Fruit fly (Drosophila melanogaster) whole organism, embryonic: Measurements from ENCODE around the gene CG31872.

Source experiments
- Ada2b ChIP-seq: fragments of 200-800 bp; sonication (Bioruptor generic); IDR thresholded peaks from 2 replicates; pipeline ENCODE4 v1.3.6; 2022; ENCODE audit warnings: missing biosample characterization, missing genetic modification characterization
- Asciz ChIP-seq: fragments of 200-800 bp; sonication (Bioruptor generic); optimal IDR thresholded peaks from 2 replicates; lab custom pipeline; 2017; ENCODE audit warnings: missing biosample characterization, mild to moderate bottlenecking, missing genetic modification characterization, missing genetic modification reagents
- Atf-2 ChIP-seq: fragments of 200-800 bp; sonication (Bioruptor generic); optimal IDR thresholded peaks from 2 replicates; lab custom pipeline; 2016; ENCODE audit warnings: missing biosample characterization, missing genetic modification characterization
- Awh ChIP-seq: fragments of 200-800 bp; sonication (Bioruptor generic); IDR thresholded peaks from 2 replicates; pipeline ENCODE4, ENCODE4 v1.3.6; 2022; ENCODE audit warnings: missing biosample characterization, missing genetic modification characterization
- BEAF-32 ChIP-seq: fragments of 200-800 bp; sonication (Bioruptor generic); optimal IDR thresholded peaks from 3 replicates; lab custom pipeline; 2017; ENCODE audit warnings: missing biosample characterization, missing genetic modification characterization, mild to moderate bottlenecking, moderate library complexity, missing genetic modification reagents
- CG10959 ChIP-seq: fragments of 200-800 bp; sonication (Bioruptor generic); IDR thresholded peaks from 2 replicates; pipeline ENCODE4 v1.3.6; 2022; ENCODE audit warnings: missing biosample characterization, missing genetic modification characterization
- CG10979 ChIP-seq: fragments of 200-800 bp; sonication (Bioruptor generic); optimal IDR thresholded peaks from 2 replicates; lab custom pipeline; 2018; ENCODE audit warnings: missing biosample characterization, mild to moderate bottlenecking, missing genetic modification characterization, moderate library complexity
- CG11695 ChIP-seq: fragments of 200-800 bp; sonication (Bioruptor generic); IDR thresholded peaks from 3 replicates; pipeline ENCODE4 v1.3.6; 2022; ENCODE audit warnings: missing biosample characterization, missing genetic modification characterization
- CG12391 ChIP-seq: fragments of 200-800 bp; sonication (Bioruptor generic); optimal IDR thresholded peaks from 3 replicates; lab custom pipeline; 2018; ENCODE audit warnings: missing biosample characterization, mild to moderate bottlenecking, missing genetic modification characterization, moderate library complexity
- CG14441 ChIP-seq: fragments of 200-800 bp; sonication (Bioruptor generic); IDR thresholded peaks from 2 replicates; pipeline ENCODE4 v1.3.6; 2022; ENCODE audit warnings: missing biosample characterization, missing genetic modification characterization
- CG14667 ChIP-seq: fragments of 200-800 bp; sonication (Bioruptor generic); IDR thresholded peaks from 2 replicates; pipeline ENCODE4 v1.3.6; 2022; ENCODE audit warnings: missing biosample characterization, missing genetic modification characterization
- CG15514 ChIP-seq: fragments of 200-800 bp; sonication (Bioruptor generic); optimal IDR thresholded peaks from 3 replicates; lab custom pipeline; 2017; ENCODE audit warnings: missing biosample characterization, missing genetic modification characterization, mild to moderate bottlenecking, moderate library complexity, missing genetic modification reagents
- CG1647 ChIP-seq: fragments of 200-800 bp; sonication (Bioruptor generic); optimal IDR thresholded peaks from 3 replicates; lab custom pipeline; 2016; ENCODE audit warnings: missing biosample characterization, missing genetic modification characterization
- CG16779 ChIP-seq: fragments of 200-800 bp; sonication (Bioruptor generic); IDR thresholded peaks from 2 replicates; pipeline ENCODE4 v1.3.6; 2022; ENCODE audit warnings: missing biosample characterization, missing genetic modification characterization
- CG16815 ChIP-seq: fragments of 200-800 bp; sonication (Bioruptor generic); optimal IDR thresholded peaks from 3 replicates; lab custom pipeline; 2017; ENCODE audit warnings: missing biosample characterization, mild to moderate bottlenecking, missing genetic modification characterization
- CG18599 ChIP-seq: fragments of 200-800 bp; sonication (Bioruptor generic); optimal IDR thresholded peaks from 3 replicates; lab custom pipeline; 2017; ENCODE audit warnings: missing biosample characterization, missing genetic modification characterization, mild to moderate bottlenecking, moderate library complexity, missing genetic modification reagents
- CG2116 ChIP-seq: fragments of 200-800 bp; sonication (Bioruptor generic); optimal IDR thresholded peaks from 3 replicates; lab custom pipeline; 2018; ENCODE audit warnings: missing biosample characterization, mild to moderate bottlenecking, missing genetic modification characterization
- CG2678 ChIP-seq: fragments of 200-800 bp; sonication (Bioruptor generic); optimal IDR thresholded peaks from 3 replicates; lab custom pipeline; 2019; ENCODE audit warnings: missing biosample characterization, mild to moderate bottlenecking, missing genetic modification characterization, moderate library complexity
- CG34422 ChIP-seq: fragments of 200-800 bp; sonication (Bioruptor generic); IDR thresholded peaks from 3 replicates; pipeline ENCODE4 v1.3.6; 2022; ENCODE audit warnings: missing biosample characterization, missing genetic modification characterization
- CG43689 ChIP-seq: fragments of 200-800 bp; sonication (Bioruptor generic); IDR thresholded peaks from 2 replicates; pipeline ENCODE4 v1.3.6; 2022; ENCODE audit warnings: missing biosample characterization, missing genetic modification characterization
- CG7372 ChIP-seq: fragments of 200-800 bp; sonication (Bioruptor generic); IDR thresholded peaks from 2 replicates; pipeline ENCODE4 v1.3.6; 2022; ENCODE audit warnings: missing biosample characterization, missing genetic modification characterization
- Chrac-16 ChIP-seq: fragments of 200-800 bp; sonication (Bioruptor generic); optimal IDR thresholded peaks from 3 replicates; lab custom pipeline; 2016; ENCODE audit warnings: missing biosample characterization, missing genetic modification characterization
- E2f2 ChIP-seq: fragments of 200-800 bp; sonication (Bioruptor generic); IDR thresholded peaks from 2 replicates; pipeline ENCODE4 v1.3.6; 2022; ENCODE audit warnings: missing biosample characterization, missing genetic modification characterization
- Med ChIP-seq: fragments of 200-800 bp; sonication (Bioruptor generic); peaks from one replicate; lab custom pipeline; 2016; ENCODE audit warnings: missing biosample characterization, missing genetic modification characterization, mild to moderate bottlenecking, inconsistent platforms, moderate library complexity
- Nf-YB ChIP-seq: fragments of 200-800 bp; sonication (Bioruptor generic); optimal IDR thresholded peaks from 3 replicates; lab custom pipeline; 2019; ENCODE audit warnings: missing biosample characterization, mild to moderate bottlenecking, missing genetic modification characterization, moderate library complexity
- Rx ChIP-seq: fragments of 200-800 bp; sonication (Bioruptor generic); IDR thresholded peaks from 2 replicates; pipeline ENCODE4 v1.3.6; 2022; ENCODE audit warnings: missing biosample characterization, missing genetic modification characterization
- Taf1 ChIP-seq: fragments of 200-800 bp; sonication (Bioruptor generic); IDR thresholded peaks from 2 replicates; pipeline ENCODE4 v1.3.6; 2022; ENCODE audit warnings: missing biosample characterization, missing genetic modification characterization
- ato ChIP-seq: fragments of 200-800 bp; sonication (Bioruptor generic); IDR thresholded peaks from 2 replicates; pipeline ENCODE4 v1.3.6; 2022; ENCODE audit warnings: missing biosample characterization, missing genetic modification characterization; ENCODE audit not compliant: partially characterized antibody
- bbx ChIP-seq: fragments of 200-800 bp; sonication (Bioruptor generic); IDR thresholded peaks from 2 replicates; pipeline ENCODE4 v1.3.6; 2022; ENCODE audit warnings: missing biosample characterization, missing genetic modification characterization; ENCODE audit not compliant: partially characterized antibody
- bowl ChIP-seq: fragments of 200-800 bp; sonication (Bioruptor generic); IDR thresholded peaks from 2 replicates; pipeline ENCODE4 v1.3.6; 2022; ENCODE audit warnings: missing biosample characterization, missing genetic modification characterization
- btn ChIP-seq: fragments of 200-800 bp; sonication (Bioruptor generic); optimal IDR thresholded peaks from 2 replicates; lab custom pipeline; 2016; ENCODE audit warnings: missing biosample characterization, missing genetic modification characterization
- chif ChIP-seq, 2 experiments: fragments of 200-800 bp; sonication (Bioruptor generic); optimal IDR thresholded peaks; 3 replicates each; lab custom pipeline; 2016; ENCODE audit warnings: missing biosample characterization in 2 of 2, missing genetic modification characterization in 2 of 2
- ci ChIP-seq: fragments of 200-800 bp; sonication (Bioruptor generic); IDR thresholded peaks from 3 replicates; pipeline ENCODE4 v1.3.6; 2022; ENCODE audit warnings: missing biosample characterization, missing genetic modification characterization
- corto ChIP-seq: fragments of 200-800 bp; sonication (Bioruptor generic); optimal IDR thresholded peaks from 2 replicates; lab custom pipeline; 2016; ENCODE audit warnings: missing biosample characterization, mild to moderate bottlenecking, missing genetic modification characterization, moderate library complexity
- crol ChIP-seq: fragments of 200-800 bp; sonication (Bioruptor generic); IDR thresholded peaks from 2 replicates; pipeline ENCODE4 v1.3.6; 2022; ENCODE audit warnings: missing biosample characterization, missing genetic modification characterization
- dati ChIP-seq: fragments of 200-800 bp; sonication (Bioruptor generic); IDR thresholded peaks from 2 replicates; pipeline ENCODE4 v1.3.6; 2022; ENCODE audit warnings: missing biosample characterization, missing genetic modification characterization
- dm ChIP-seq: fragments of 200-800 bp; sonication (Bioruptor generic); optimal IDR thresholded peaks from 3 replicates; lab custom pipeline; 2016; ENCODE audit warnings: missing biosample characterization, missing genetic modification characterization
- fd102C ChIP-seq: fragments of 200-800 bp; sonication (Bioruptor generic); optimal IDR thresholded peaks from 2 replicates; lab custom pipeline; 2018; ENCODE audit warnings: missing biosample characterization, mild to moderate bottlenecking, missing genetic modification characterization, moderate library complexity
- fd3F ChIP-seq: fragments of 200-800 bp; sonication (Bioruptor generic); optimal IDR thresholded peaks from 2 replicates; lab custom pipeline; 2018; ENCODE audit warnings: missing biosample characterization, mild to moderate bottlenecking, missing genetic modification characterization, moderate library complexity
- fd64A ChIP-seq: fragments of 200-800 bp; sonication (Bioruptor generic); optimal IDR thresholded peaks from 3 replicates; lab custom pipeline; 2018; ENCODE audit warnings: missing biosample characterization, mild to moderate bottlenecking, missing genetic modification characterization
- gem ChIP-seq: fragments of 200-800 bp; sonication (Bioruptor generic); optimal IDR thresholded peaks from 2 replicates; lab custom pipeline; 2019; ENCODE audit warnings: missing biosample characterization, mild to moderate bottlenecking, missing genetic modification characterization, moderate library complexity
- odd ChIP-seq: fragments of 200-800 bp; sonication (Bioruptor generic); optimal IDR thresholded peaks from 2 replicates; lab custom pipeline; 2017; ENCODE audit warnings: missing biosample characterization, mild to moderate bottlenecking, missing genetic modification characterization
- pros ChIP-seq: fragments of 200-800 bp; sonication (Bioruptor generic); optimal IDR thresholded peaks from 3 replicates; lab custom pipeline; 2019; ENCODE audit warnings: missing biosample characterization, mild to moderate bottlenecking, missing genetic modification characterization, moderate library complexity
- sens ChIP-seq: fragments of 200-800 bp; sonication (Bioruptor generic); peaks from one replicate; lab custom pipeline; 2016; ENCODE audit warnings: missing biosample characterization, missing genetic modification characterization
- shn ChIP-seq: fragments of 200-800 bp; sonication (Bioruptor generic); optimal IDR thresholded peaks from 3 replicates; lab custom pipeline; 2016; ENCODE audit warnings: missing biosample characterization, missing genetic modification characterization
- sug ChIP-seq: fragments of 200-800 bp; optimal IDR thresholded peaks from 2 replicates; lab custom pipeline; 2019; ENCODE audit warnings: missing biosample characterization, mild to moderate bottlenecking, missing genetic modification characterization, moderate library complexity
- ttk ChIP-seq: fragments of 200-800 bp; sonication (Bioruptor generic); IDR thresholded peaks from 2 replicates; pipeline ENCODE4 v2.1.2; 2022; ENCODE audit warnings: missing biosample characterization, missing genetic modification characterization
- tup ChIP-seq: fragments of 200-800 bp; sonication (Bioruptor generic); optimal IDR thresholded peaks from 2 replicates; lab custom pipeline; 2016; ENCODE audit warnings: missing biosample characterization, mild to moderate bottlenecking, missing genetic modification characterization, moderate library complexity
- yki ChIP-seq: fragments of >200 bp; optimal IDR thresholded peaks from 3 replicates; lab custom pipeline; 2018

CG31872 gene

DNA sequence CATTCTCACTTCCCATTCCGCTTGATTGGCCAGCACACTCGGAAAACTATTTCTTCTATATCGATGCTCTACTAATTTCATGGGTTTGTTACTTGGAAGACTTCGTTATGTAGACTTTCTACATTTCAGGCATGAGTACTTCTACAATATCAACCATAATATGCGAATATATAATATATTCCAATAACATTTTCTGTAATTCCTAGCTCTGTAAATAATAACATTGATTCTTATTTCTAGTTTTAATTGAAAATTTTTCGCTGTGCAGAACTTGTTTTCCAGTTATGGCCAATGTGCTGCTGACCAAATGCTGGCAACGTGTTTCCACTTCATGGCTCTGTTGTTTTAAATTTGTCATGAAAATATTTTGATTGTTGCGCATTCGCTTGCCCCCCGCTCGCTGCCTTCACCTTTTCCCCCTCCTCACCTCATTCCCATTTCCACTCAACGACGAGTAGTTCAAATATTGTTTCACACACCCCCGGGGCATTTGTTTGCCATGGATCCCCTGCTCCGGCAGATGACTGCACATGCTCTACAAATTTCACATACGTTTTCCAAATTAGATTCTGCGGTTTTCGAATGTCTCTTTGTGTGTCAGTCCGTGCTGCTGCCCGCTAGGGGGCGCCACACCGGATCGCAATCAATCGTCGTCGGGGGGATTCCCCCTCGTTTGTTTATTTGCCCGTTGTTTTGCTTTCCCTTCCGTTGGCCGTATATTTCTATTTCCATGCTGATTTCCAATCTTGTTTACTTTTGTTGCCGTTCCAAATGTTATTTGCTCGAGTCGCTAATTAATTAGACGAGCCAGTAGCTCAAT lies 24.9 kb upstream of the CG31872 start (continued):
- peak; percentile 83 for TF ChIP-seq crol (GFP tag; lab: Robert Waterston, UW)

DNA sequence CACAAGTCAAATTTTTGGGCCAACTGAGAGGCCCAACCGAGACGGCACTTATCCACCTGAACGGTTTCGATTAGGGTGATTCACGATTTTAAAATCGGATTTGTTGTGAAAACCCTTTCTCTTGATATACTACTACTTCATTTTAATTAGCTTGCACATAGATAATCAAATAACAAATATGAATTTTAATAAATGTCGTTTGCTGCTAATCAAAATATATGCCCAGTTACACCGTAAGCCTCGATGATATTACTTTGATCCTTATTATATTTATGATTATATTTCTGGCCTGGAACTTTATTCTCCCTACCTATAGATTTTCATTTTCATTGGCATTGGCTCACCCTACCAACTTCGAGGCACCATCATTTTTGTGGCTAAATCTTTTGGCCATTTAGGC lies 23.8 kb upstream of the CG31872 start:
- no peak for TF ChIP-seq btn (GFP tag; lab: Kevin White, UChicago)
- no peak for TF ChIP-seq Nf-YB
- no peak for TF ChIP-seq odd (GFP tag; lab: Kevin White, UChicago)
- TF ChIP-seq Rx (GFP tag; lab: Robert Waterston, UW) = no peak
- TF ChIP-seq CG2678 (tag; lab: Kevin White, UChicago) = peak; percentile 35
- TF ChIP-seq CG14667 (GFP tag; lab: Robert Waterston, UW) = no peak
- TF ChIP-seq CG43689 = no peak
- TF ChIP-seq CG12391 (tag; lab: Kevin White, UChicago) = no peak
- no peak for TF ChIP-seq ttk
- no peak for TF ChIP-seq fd102C (GFP tag; lab: Kevin White, UChicago)
- TF ChIP-seq ci (GFP tag; lab: Robert Waterston, UW) = no peak
- TF ChIP-seq chif (GFP tag; optimal IDR thresholded peaks at IDR 0.05; lab: Kevin White, UChicago) = no peak
- no peak for TF ChIP-seq Awh (GFP tag; lab: Robert Waterston, UW)
- TF ChIP-seq tup (GFP tag; lab: Kevin White, UChicago) = no peak
- TF ChIP-seq CG34422 = no peak
- TF ChIP-seq ato = no peak
- peak; percentile 29; the same call in 1 of the 3 replicates for TF ChIP-seq CG11695 (GFP tag; lab: Robert Waterston, UW)
- TF ChIP-seq dm (GFP tag; lab: Kevin White, UChicago) = no peak
- TF ChIP-seq gem (tag; lab: Kevin White, UChicago) = peak; percentile 34
- no peak for TF ChIP-seq fd64A (GFP tag; lab: Kevin White, UChicago)
- no peak for TF ChIP-seq dati
- TF ChIP-seq sug (tag; lab: Kevin White, UChicago) = no peak
- no peak for TF ChIP-seq bbx
- TF ChIP-seq CG7372 (GFP tag; lab: Robert Waterston, UW) = no peak
- TF ChIP-seq Atf-2 = no peak
- no peak for TF ChIP-seq CG16815 (GFP tag; lab: Kevin White, UChicago)
- TF ChIP-seq CG1647 (GFP tag; lab: Kevin White, UChicago) = no peak
- TF ChIP-seq Asciz (GFP tag; lab: Kevin White, UChicago) = no peak
- no peak for TF ChIP-seq Chrac-16
- no peak for TF ChIP-seq CG15514 (GFP tag; lab: Kevin White, UChicago)
- TF ChIP-seq CG10979 (tag; lab: Kevin White, UChicago) = peak; percentile 3
- TF ChIP-seq E2f2 (GFP tag; lab: Robert Waterston, UW) = peak; percentile 8; the same call in 1 of the 2 replicates
- no peak for TF ChIP-seq yki (lab: Kevin White, UChicago)
- TF ChIP-seq fd3F = no peak
- no peak for TF ChIP-seq shn (GFP tag; lab: Kevin White, UChicago)
- no peak for TF ChIP-seq Taf1
- TF ChIP-seq pros (GFP tag; lab: Kevin White, UChicago) = no peak
- TF ChIP-seq corto (GFP tag; lab: Kevin White, UChicago) = peak; percentile 8
- TF ChIP-seq CG10959 (GFP tag; lab: Robert Waterston, UW) = no peak
- no peak for TF ChIP-seq bowl (GFP tag; lab: Robert Waterston, UW)
- TF ChIP-seq sens (GFP tag; lab: Kevin White, UChicago) = peak; percentile 38
- peak; percentile 0 for TF ChIP-seq Med (GFP tag; lab: Kevin White, UChicago)
- no peak for TF ChIP-seq CG16779 (GFP tag; lab: Robert Waterston, UW)
- TF ChIP-seq CG2116 = no peak
- TF ChIP-seq Ada2b = no peak
- peak; percentile 24 for TF ChIP-seq CG18599
- no peak for TF ChIP-seq BEAF-32 (GFP tag; lab: Kevin White, UChicago)
- TF ChIP-seq CG14441 (GFP tag; lab: Robert Waterston, UW) = no peak
